Fruit fly (Drosophila melanogaster): ENCODE data around the gene CG4045.

The CG4045 gene

dm6 chrX:2050070-2050899, 25.4 kb downstream of the CG4045 start, which contains the start of gene moody (continued):
- peak; percentile 96 for TF ChIP-seq CG2889 (GFP tag; IDR thresholded peaks at IDR 0.05)
- peak; percentile 92 for TF ChIP-seq jigr1 (GFP tag; IDR thresholded peaks at IDR 0.05)
- TF ChIP-seq CG12219 (GFP tag; optimal IDR thresholded peaks at IDR 0.05), result peak; percentile 98
- peak; percentile 91 for TF ChIP-seq Adf1 (GFP tag; IDR thresholded peaks at IDR 0.05)
- peak; percentile 99 for TF ChIP-seq Ets65A (GFP tag)
- peak; percentile 98 for TF ChIP-seq Side (GFP tag; optimal IDR thresholded peaks at IDR 0.05)
- TF ChIP-seq ab (GFP tag; optimal IDR thresholded peaks at IDR 0.05), result peak; percentile 89
- TF ChIP-seq Hey (tag; optimal IDR thresholded peaks at IDR 0.05), result peak; percentile 96
- TF ChIP-seq CG18262 (tag; optimal IDR thresholded peaks at IDR 0.05), result peak; percentile 89
- peak; percentile 88 for TF ChIP-seq nmo (GFP tag; optimal IDR thresholded peaks at IDR 0.05)
- TF ChIP-seq CG7963 (GFP tag; IDR thresholded peaks at IDR 0.05; ENCODE audit: partially characterized antibody), result no peak
- TF ChIP-seq Asciz (GFP tag; optimal IDR thresholded peaks at IDR 0.05), result peak; percentile 85
- peak; percentile 95 for TF ChIP-seq CG16815 (GFP tag; optimal IDR thresholded peaks at IDR 0.05)
- peak; percentile 98 for TF ChIP-seq CG17328 (GFP tag; IDR thresholded peaks at IDR 0.05)
- no peak for TF ChIP-seq CG42726 (GFP tag; IDR thresholded peaks at IDR 0.05; ENCODE audit: partially characterized antibody)
- TF ChIP-seq phol (tag; optimal IDR thresholded peaks at IDR 0.05), result peak; percentile 83
- TF ChIP-seq ase (GFP tag; IDR thresholded peaks at IDR 0.05), result peak; percentile 98
- TF ChIP-seq croc (GFP tag; conservative IDR thresholded peaks at IDR 0.05), result peak; percentile 90
- TF ChIP-seq pfk (GFP tag; optimal IDR thresholded peaks at IDR 0.05), result peak; percentile 78
- peak; percentile 95 for TF ChIP-seq esg (GFP tag; conservative IDR thresholded peaks at IDR 0.05)
- TF ChIP-seq CG5953 (GFP tag; IDR thresholded peaks at IDR 0.05), result peak; percentile 98
- peak; percentile 90 for TF ChIP-seq CG3065 (GFP tag; optimal IDR thresholded peaks at IDR 0.05)
- TF ChIP-seq Eip74EF (GFP tag; optimal IDR thresholded peaks at IDR 0.05), result peak in 1 of 2 experiments; percentile 89
- peak; percentile 94 for TF ChIP-seq CG32767 (GFP tag; IDR thresholded peaks at IDR 0.05)
- peak; percentile 92 for TF ChIP-seq ham (GFP tag; IDR thresholded peaks at IDR 0.05)
- TF ChIP-seq zen2 (GFP tag; IDR thresholded peaks at IDR 0.05; ENCODE audit: partially characterized antibody), result 0 out of 3 replicates have a peak, but pooled peaks have one; percentile 43
- TF ChIP-seq gt (GFP tag; IDR thresholded peaks at IDR 0.05), result peak; percentile 94
- peak; percentile 97 for TF ChIP-seq CG6272 (GFP tag; IDR thresholded peaks at IDR 0.05)
- TF ChIP-seq Opbp (GFP tag; IDR thresholded peaks at IDR 0.05; ENCODE audit: partially characterized antibody), result 0 out of 3 replicates have a peak, but pooled peaks have one; percentile 27
- peak; percentile 98 for TF ChIP-seq cas (GFP tag; IDR thresholded peaks at IDR 0.05)
- TF ChIP-seq CG1233 (GFP tag; optimal IDR thresholded peaks at IDR 0.05), result peak; percentile 94
- TF ChIP-seq Scr (GFP tag; IDR thresholded peaks at IDR 0.05; ENCODE audit: partially characterized antibody), result 0 out of 2 replicates have a peak, but pooled peaks have one; percentile 26
- TF ChIP-seq CG17359 (tag; optimal IDR thresholded peaks at IDR 0.05), result peak; percentile 97
- TF ChIP-seq Pdp1 (GFP tag; optimal IDR thresholded peaks at IDR 0.05), result peak; percentile 95 to 98
- TF ChIP-seq CG30403 (GFP tag; optimal IDR thresholded peaks at IDR 0.05), result peak; percentile 98
- peak; percentile 95 for TF ChIP-seq CG30431 (GFP tag; optimal IDR thresholded peaks at IDR 0.05)
- TF ChIP-seq CG33213 (GFP tag; optimal IDR thresholded peaks at IDR 0.05), result peak; percentile 97
- TF ChIP-seq HLH54F (GFP tag; optimal IDR thresholded peaks at IDR 0.05), result peak; percentile 98
- peak; percentile 99 for TF ChIP-seq HmgZ (tag; optimal IDR thresholded peaks at IDR 0.05)
- TF ChIP-seq tll (GFP tag; optimal IDR thresholded peaks at IDR 0.05), result no peak
- TF ChIP-seq CG14050 (GFP tag; IDR thresholded peaks at IDR 0.05), result peak; percentile 98
- peak; percentile 95 for TF ChIP-seq gem (tag; optimal IDR thresholded peaks at IDR 0.05)
- TF ChIP-seq CG4282 (GFP tag; optimal IDR thresholded peaks at IDR 0.05), result peak; percentile 94
- peak; percentile 99 for TF ChIP-seq zfh1 (GFP tag; IDR thresholded peaks at IDR 0.05)
- TF ChIP-seq Hr51 (GFP tag; optimal IDR thresholded peaks at IDR 0.05), result peak; percentile 92 to 97
- TF ChIP-seq CG15601 (tag; optimal IDR thresholded peaks at IDR 0.05), result peak; percentile 93
- peak; percentile 88 for TF ChIP-seq GATAe (GFP tag; conservative IDR thresholded peaks at IDR 0.05)

Measured in whole organism, embryonic.